Worm (Caenorhabditis elegans): ENCODE results near the gene bcc-1.
A peak's percentile ranks its signal among the peaks of the same experiment; 100 is the strongest.
"Not testable (repeated sequence)": the region's sequence is repeated elsewhere in the genome, so short reads cannot be mapped to it uniquely, and the experiment has no call there.

DNA sequence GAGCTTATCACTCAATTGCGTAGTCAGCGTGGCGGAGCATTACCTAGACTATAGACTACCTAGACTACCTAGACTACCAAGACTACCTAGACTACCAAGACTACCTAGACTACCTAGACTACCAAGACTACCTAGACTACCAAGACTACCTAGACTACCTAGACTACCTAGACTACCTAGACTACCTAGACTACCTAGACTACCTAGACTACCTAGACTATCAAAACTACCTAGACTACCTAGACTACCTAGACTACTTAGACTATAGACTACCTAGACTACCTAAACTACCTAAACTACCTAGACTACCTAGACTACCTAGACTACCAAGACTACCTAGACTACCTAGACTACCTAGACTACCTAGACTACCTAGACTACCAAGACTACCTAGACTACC, 21.5 kb downstream of the bcc-1 start:
- not testable (repeated sequence) for TF ChIP-seq dsc-1 (tag; optimal IDR thresholded peaks at IDR 0.05); nhr-12 (tag; optimal IDR thresholded peaks at IDR 0.05); nhr-76 (tag; optimal IDR thresholded peaks at IDR 0.05); lin-14 (GFP tag; optimal IDR thresholded peaks at IDR 0.05); nhr-28 (tag; optimal IDR thresholded peaks at IDR 0.05); fkh-10 (GFP tag; optimal IDR thresholded peaks at IDR 0.05); unc-86 (tag; optimal IDR thresholded peaks at IDR 0.05); fos-1 (tag; optimal IDR thresholded peaks at IDR 0.05); lin-13 (GFP tag; optimal IDR thresholded peaks at IDR 0.05); ceh-82 (tag; optimal IDR thresholded peaks at IDR 0.05); aha-1 (tag; optimal IDR thresholded peaks at IDR 0.05); lin-39 (tag; optimal IDR thresholded peaks at IDR 0.05)
- TF ChIP-seq nhr-237 (tag; optimal IDR thresholded peaks at IDR 0.05), result peak; percentile 68

Data from whole organism, L1 larva.